Worm (Caenorhabditis elegans) whole organism, mixed stage, embryonic: ENCODE results near the gene srh-71.
"Not testable (repeated sequence)": the region's sequence is repeated elsewhere in the genome, so short reads cannot be mapped to it uniquely, and the experiment has no call there.

Source experiments
- blmp-1 ChIP-seq: fragments of 150-350 bp; optimal IDR thresholded peaks from 2 replicates; lab custom pipeline; 2014; ENCODE audit warnings: missing biosample characterization, missing genetic modification characterization
- ceh-43 ChIP-seq: fragments of 200-800 bp; sonication (Bioruptor generic); optimal IDR thresholded peaks from 2 replicates; lab custom pipeline; 2018; ENCODE audit warnings: mild to moderate bottlenecking, missing genetic modification characterization, moderate library complexity, missing compliant biosample characterization
- ceh-83 ChIP-seq: fragments of 200-800 bp; sonication (Bioruptor generic); optimal IDR thresholded peaks from 2 replicates; lab custom pipeline; 2018; ENCODE audit warnings: mild to moderate bottlenecking, missing genetic modification characterization, missing compliant biosample characterization
- ces-1 ChIP-seq: fragments of 150-350 bp; optimal IDR thresholded peaks from 2 replicates; lab custom pipeline; 2014; ENCODE audit warnings: missing biosample characterization, missing genetic modification reagents, missing genetic modification characterization
- cnd-1 ChIP-seq: fragments of 200-800 bp; sonication (Bioruptor generic); optimal IDR thresholded peaks from 2 replicates; lab custom pipeline; 2018; ENCODE audit warnings: mild to moderate bottlenecking, missing genetic modification characterization, missing compliant biosample characterization
- drap-1 ChIP-seq: fragments of 200-800 bp; sonication (Bioruptor generic); optimal IDR thresholded peaks from 3 replicates; lab custom pipeline; 2018; ENCODE audit warnings: mild to moderate bottlenecking, missing genetic modification characterization, missing compliant biosample characterization
- elt-1 ChIP-seq: sonication (generic microtip); optimal IDR thresholded peaks from 2 replicates; lab custom pipeline; 2017; ENCODE audit warnings: missing genetic modification characterization, mild to moderate bottlenecking, missing compliant biosample characterization, antibody characterized with exemption, moderate library complexity, borderline replicate concordance; ENCODE audit not compliant: insufficient read depth
- elt-3 ChIP-seq: fragments of 150-350 bp; optimal IDR thresholded peaks from 2 replicates; lab custom pipeline; 2014; ENCODE audit warnings: missing biosample characterization, missing genetic modification characterization
- flh-1 ChIP-seq: fragments of 200-800 bp; sonication (Bioruptor generic); optimal IDR thresholded peaks from 2 replicates; lab custom pipeline; 2018; ENCODE audit warnings: mild to moderate bottlenecking, missing genetic modification characterization, moderate library complexity, missing compliant biosample characterization
- ham-2 ChIP-seq: fragments of 200-800 bp; sonication (Bioruptor generic); optimal IDR thresholded peaks from 2 replicates; lab custom pipeline; 2018; ENCODE audit warnings: mild to moderate bottlenecking, missing genetic modification characterization, missing compliant biosample characterization
- hlh-1 ChIP-seq: fragments of 150-350 bp; optimal IDR thresholded peaks from 2 replicates; lab custom pipeline; 2014; ENCODE audit warnings: missing biosample characterization, missing genetic modification reagents, missing genetic modification characterization
- lin-13 ChIP-seq: fragments of 150-350 bp; optimal IDR thresholded peaks from 2 replicates; lab custom pipeline; 2014; ENCODE audit warnings: missing biosample characterization, missing genetic modification characterization
- lin-32 ChIP-seq: fragments of 200-800 bp; sonication (Bioruptor generic); optimal IDR thresholded peaks from 2 replicates; lab custom pipeline; 2018; ENCODE audit warnings: mild to moderate bottlenecking, missing genetic modification characterization, missing compliant biosample characterization
- lsy-2 ChIP-seq: fragments of 150-350 bp; optimal IDR thresholded peaks from 2 replicates; lab custom pipeline; 2014; ENCODE audit warnings: missing biosample characterization, missing genetic modification characterization
- mep-1 ChIP-seq: fragments of 150-350 bp; optimal IDR thresholded peaks from 2 replicates; lab custom pipeline; 2017; ENCODE audit warnings: missing biosample characterization, missing genetic modification reagents, missing genetic modification characterization, inconsistent platforms
- mls-2 ChIP-seq: sonication (generic microtip); optimal IDR thresholded peaks from 2 replicates; lab custom pipeline; 2016; ENCODE audit warnings: mild to moderate bottlenecking, missing genetic modification characterization, moderate library complexity, missing compliant biosample characterization
- nhr-12 ChIP-seq: fragments of 150-350 bp; optimal IDR thresholded peaks from 2 replicates; lab custom pipeline; 2014; ENCODE audit warnings: missing biosample characterization, missing genetic modification characterization
- nhr-2 ChIP-seq: fragments of 150-350 bp; optimal IDR thresholded peaks from 2 replicates; lab custom pipeline; 2014; ENCODE audit warnings: missing biosample characterization, missing genetic modification characterization
- nhr-237 ChIP-seq: fragments of 150-350 bp; optimal IDR thresholded peaks from 2 replicates; lab custom pipeline; 2014; ENCODE audit warnings: missing biosample characterization, missing genetic modification characterization
- nhr-28 ChIP-seq: fragments of 150-350 bp; optimal IDR thresholded peaks from 2 replicates; lab custom pipeline; 2014; ENCODE audit warnings: missing biosample characterization, missing genetic modification characterization
- nhr-76 ChIP-seq: sonication (generic microtip); optimal IDR thresholded peaks from 2 replicates; lab custom pipeline; 2017; ENCODE audit warnings: missing biosample characterization, missing genetic modification characterization
- pha-4 ChIP-seq: fragments of 150-350 bp; optimal IDR thresholded peaks from 2 replicates; lab custom pipeline; 2018; ENCODE audit warnings: missing biosample characterization, missing genetic modification reagents, missing genetic modification characterization
- sem-2 ChIP-seq: fragments of 200-800 bp; sonication (Bioruptor generic); optimal IDR thresholded peaks from 2 replicates; lab custom pipeline; 2018; ENCODE audit warnings: mild to moderate bottlenecking, missing genetic modification characterization, missing compliant biosample characterization
- snpc-4 ChIP-seq: fragments of 150-350 bp; optimal IDR thresholded peaks from 2 replicates; lab custom pipeline; 2014; ENCODE audit warnings: missing biosample characterization, missing genetic modification characterization
- sptf-1 ChIP-seq: sonication (generic microtip); optimal IDR thresholded peaks from 2 replicates; lab custom pipeline; 2017; ENCODE audit warnings: mild to moderate bottlenecking, missing genetic modification characterization, moderate library complexity, missing compliant biosample characterization
- tbx-8 ChIP-seq: fragments of 200-800 bp; sonication (Bioruptor generic); optimal IDR thresholded peaks from 2 replicates; lab custom pipeline; 2018; ENCODE audit warnings: mild to moderate bottlenecking, missing genetic modification characterization, moderate library complexity, missing compliant biosample characterization
- unc-39 ChIP-seq: fragments of 150-350 bp; optimal IDR thresholded peaks from 2 replicates; lab custom pipeline; 2014; ENCODE audit warnings: missing biosample characterization, missing genetic modification characterization
- unc-62 ChIP-seq: fragments of 150-350 bp; optimal IDR thresholded peaks from 2 replicates; lab custom pipeline; 2014; ENCODE audit warnings: missing biosample characterization, missing genetic modification reagents, missing genetic modification characterization
- ztf-11 ChIP-seq: fragments of 150-350 bp; optimal IDR thresholded peaks from 2 replicates; lab custom pipeline; 2014; ENCODE audit warnings: missing biosample characterization, missing genetic modification characterization

The srh-71 gene

ce11 chrII:3126341-3126740, 3.0 kb downstream of the srh-71 start, which contains the start of gene ins-19:
Gene ins-19 (minus strand): TSS chrII:3126441.
- TF ChIP-seq nhr-28, result no peak
- TF ChIP-seq lsy-2, result no peak

- TF ChIP-seq snpc-4 (tag; lab: Kevin White, UChicago); nhr-2 (tag; lab: Kevin White, UChicago); ham-2 (GFP tag; lab: Kevin White, UChicago): not testable (repeated sequence)
Measured at ce11 chrII:3126741-3127140, 3.4 kb downstream of the srh-71 start, which contains the start of gene ins-31. Gene ins-31 (plus strand): TSS chrII:3127041.

- TF ChIP-seq elt-1 (tag; lab: Kevin White, UChicago) (no peak), lin-13 (no peak), ces-1 (GFP tag; lab: Kevin White, UChicago) (no peak), lsy-2 (no peak)
Measured at ce11 chrII:3129007-3129406, 5.7 kb downstream of the srh-71 start, which contains the start of gene chil-24. Gene chil-24 (plus strand): TSS chrII:3129162.

ce11 chrII:3135293-3135692, 12.0 kb downstream of the srh-71 start:
- TF ChIP-seq nhr-12 (tag; lab: Kevin White, UChicago) (no peak), mep-1 (tag; lab: Kevin White, UChicago) (no peak), snpc-4 (tag; lab: Kevin White, UChicago) (no peak), flh-1 (GFP tag; lab: Kevin White, UChicago) (no peak)

- TF ChIP-seq tbx-8 (GFP tag; lab: Kevin White, UChicago), result no peak
- no peak for TF ChIP-seq cnd-1
- no peak for TF ChIP-seq unc-39
- no peak for TF ChIP-seq hlh-1
- no peak for TF ChIP-seq ham-2 (GFP tag; lab: Kevin White, UChicago)
- no peak for TF ChIP-seq unc-62 (GFP tag; lab: Kevin White, UChicago)
- TF ChIP-seq drap-1, result no peak
- no peak for TF ChIP-seq elt-1 (tag; lab: Kevin White, UChicago)
- no peak for TF ChIP-seq ztf-11 (tag; lab: Kevin White, UChicago)
- TF ChIP-seq blmp-1 (tag; lab: Kevin White, UChicago), result no peak
- no peak for TF ChIP-seq nhr-237 (tag; lab: Kevin White, UChicago)
Measured at ce11 chrII:3137804-3138203, 14.5 kb downstream of the srh-71 start, which contains the start of gene sri-54. Gene sri-54 (minus strand): TSS chrII:3137904.

- TF ChIP-seq ham-2 (GFP tag; lab: Kevin White, UChicago); nhr-76 (tag; lab: Kevin White, UChicago); ztf-11 (tag; lab: Kevin White, UChicago): not testable (repeated sequence)
Measured at ce11 chrII:3142855-3143254, 19.5 kb downstream of the srh-71 start, which contains the start of gene sri-42. Gene sri-42 (minus strand): TSS chrII:3142955.

- not testable (repeated sequence) for TF ChIP-seq ces-1 (GFP tag; lab: Kevin White, UChicago); sptf-1 (tag; lab: Kevin White, UChicago); nhr-76 (tag; lab: Kevin White, UChicago)
Measured at ce11 chrII:3144552-3144951, 21.2 kb downstream of the srh-71 start, which contains the start of gene sri-43. Gene sri-43 (minus strand): TSS chrII:3144652.

- TF ChIP-seq mep-1 (tag; lab: Kevin White, UChicago), result no peak
- TF ChIP-seq hlh-1, result no peak
- TF ChIP-seq ztf-11 (tag; lab: Kevin White, UChicago), result no peak
- no peak for TF ChIP-seq mls-2 (tag; lab: Kevin White, UChicago)
- TF ChIP-seq ham-2 (GFP tag; lab: Kevin White, UChicago), result no peak
Measured at ce11 chrII:3145842-3146241, 22.5 kb downstream of the srh-71 start, which contains the start of gene T10D4.15. Gene T10D4.15 (plus strand): TSS chrII:3146142.

ce11 chrII:3148404-3148803, 25.1 kb downstream of the srh-71 start:
- TF ChIP-seq ces-1 (GFP tag; lab: Kevin White, UChicago) (no peak), flh-1 (GFP tag; lab: Kevin White, UChicago) (no peak), pha-4 (tag; lab: Kevin White, UChicago) (no peak), ceh-43 (GFP tag; lab: Kevin White, UChicago) (no peak), lin-13 (no peak), mls-2 (tag; lab: Kevin White, UChicago) (no peak), lin-32 (GFP tag; lab: Kevin White, UChicago) (no peak), ceh-83 (no peak), sem-2 (no peak), drap-1 (no peak), elt-3 (tag; lab: Kevin White, UChicago) (no peak), snpc-4 (tag; lab: Kevin White, UChicago) (no peak), nhr-12 (tag; lab: Kevin White, UChicago) (no peak), mep-1 (tag; lab: Kevin White, UChicago) (no peak), nhr-2 (tag; lab: Kevin White, UChicago) (no peak), hlh-1 (no peak)
